Fruit fly (Drosophila melanogaster) whole organism, adult: ENCODE results near the gene kirre.
A peak's percentile ranks its signal among the peaks of the same experiment; 100 is the strongest.

Source experiments
- CG11617 ChIP-seq: fragments of 200-800 bp; sonication (Bioruptor generic); optimal IDR thresholded peaks from 2 replicates; lab custom pipeline; 2017; ENCODE audit warnings: mild to moderate bottlenecking, missing biosample characterization, missing genetic modification reagents, missing genetic modification characterization
- CG12768 ChIP-seq: fragments of 200-800 bp; sonication (Bioruptor generic); optimal IDR thresholded peaks from 2 replicates; lab custom pipeline; 2017; ENCODE audit warnings: missing biosample characterization, missing genetic modification characterization, mild to moderate bottlenecking, moderate library complexity, missing genetic modification reagents
- CG14711 ChIP-seq: fragments of 200-800 bp; sonication (Bioruptor generic); optimal IDR thresholded peaks from 2 replicates; lab custom pipeline; 2018; ENCODE audit warnings: missing biosample characterization, mild to moderate bottlenecking, missing genetic modification characterization, moderate library complexity
- CG1620 ChIP-seq: fragments of 200-800 bp; sonication (Bioruptor generic); optimal IDR thresholded peaks from 2 replicates; lab custom pipeline; 2016; ENCODE audit warnings: missing biosample characterization, missing genetic modification characterization
- CG33017 ChIP-seq: fragments of 200-800 bp; sonication (Bioruptor generic); optimal IDR thresholded peaks from 2 replicates; lab custom pipeline; 2018; ENCODE audit warnings: missing biosample characterization, mild to moderate bottlenecking, missing genetic modification characterization, moderate library complexity
- CG5204 ChIP-seq: fragments of 200-800 bp; sonication (Bioruptor generic); optimal IDR thresholded peaks from 2 replicates; lab custom pipeline; 2016; ENCODE audit warnings: missing biosample characterization, missing genetic modification characterization
- CG7045 ChIP-seq: fragments of 200-800 bp; sonication (Bioruptor generic); optimal IDR thresholded peaks from 2 replicates; lab custom pipeline; 2017; ENCODE audit warnings: missing biosample characterization, mild to moderate bottlenecking, missing genetic modification characterization
- CG7101 ChIP-seq: fragments of 200-800 bp; sonication (Bioruptor generic); optimal IDR thresholded peaks from 2 replicates; lab custom pipeline; 2018; ENCODE audit warnings: missing biosample characterization, mild to moderate bottlenecking, missing genetic modification characterization, moderate library complexity
- Clk ChIP-seq: fragments of 200-800 bp; sonication (Bioruptor generic); optimal IDR thresholded peaks from 2 replicates; lab custom pipeline; 2017; ENCODE audit warnings: missing biosample characterization, missing genetic modification characterization
- Crg-1 ChIP-seq: fragments of 200-800 bp; sonication (Bioruptor generic); optimal IDR thresholded peaks from 2 replicates; lab custom pipeline; 2016; ENCODE audit warnings: missing biosample characterization, missing genetic modification characterization
- Hr96 ChIP-seq: fragments of 200-800 bp; sonication (Bioruptor generic); optimal IDR thresholded peaks from 2 replicates; lab custom pipeline; 2016; ENCODE audit warnings: missing biosample characterization, missing genetic modification characterization
- Mnt ChIP-seq: fragments of 200-800 bp; sonication (Bioruptor generic); optimal IDR thresholded peaks from 2 replicates; lab custom pipeline; 2016; ENCODE audit warnings: missing biosample characterization, mild to moderate bottlenecking, missing genetic modification characterization
- bab1 ChIP-seq: fragments of 200-800 bp; sonication (Bioruptor generic); optimal IDR thresholded peaks from 3 replicates; lab custom pipeline; 2019; ENCODE audit warnings: missing biosample characterization, mild to moderate bottlenecking, missing genetic modification characterization, moderate library complexity
- cic ChIP-seq: fragments of 200-800 bp; sonication (Bioruptor generic); optimal IDR thresholded peaks from 2 replicates; lab custom pipeline; 2017; ENCODE audit warnings: missing biosample characterization, mild to moderate bottlenecking, missing genetic modification characterization, moderate library complexity
- cnc ChIP-seq, 2 experiments: fragments of >200 bp; optimal IDR thresholded peaks; 2 replicates each; lab custom pipeline; 2017
- kay ChIP-seq: fragments of 200-800 bp; sonication (Bioruptor generic); peaks from one replicate; lab custom pipeline; 2016; ENCODE audit warnings: missing biosample characterization, missing genetic modification characterization, borderline replicate concordance
- ovo ChIP-seq: fragments of 200-800 bp; sonication (Bioruptor generic); optimal IDR thresholded peaks from 2 replicates; lab custom pipeline; 2016; ENCODE audit warnings: missing biosample characterization, missing genetic modification characterization
- pad ChIP-seq: fragments of 200-800 bp; sonication (Bioruptor generic); optimal IDR thresholded peaks from 3 replicates; lab custom pipeline; 2017; ENCODE audit warnings: missing biosample characterization, missing genetic modification characterization, mild to moderate bottlenecking, moderate library complexity, missing genetic modification reagents
- tj ChIP-seq: fragments of 200-800 bp; sonication (Bioruptor generic); optimal IDR thresholded peaks from 3 replicates; lab custom pipeline; 2017; ENCODE audit warnings: missing biosample characterization, mild to moderate bottlenecking, missing genetic modification characterization, moderate library complexity
- toe ChIP-seq: fragments of 200-800 bp; sonication (Bioruptor generic); optimal IDR thresholded peaks from 2 replicates; lab custom pipeline; 2016; ENCODE audit warnings: missing biosample characterization, missing genetic modification characterization

kirre gene

DNA sequence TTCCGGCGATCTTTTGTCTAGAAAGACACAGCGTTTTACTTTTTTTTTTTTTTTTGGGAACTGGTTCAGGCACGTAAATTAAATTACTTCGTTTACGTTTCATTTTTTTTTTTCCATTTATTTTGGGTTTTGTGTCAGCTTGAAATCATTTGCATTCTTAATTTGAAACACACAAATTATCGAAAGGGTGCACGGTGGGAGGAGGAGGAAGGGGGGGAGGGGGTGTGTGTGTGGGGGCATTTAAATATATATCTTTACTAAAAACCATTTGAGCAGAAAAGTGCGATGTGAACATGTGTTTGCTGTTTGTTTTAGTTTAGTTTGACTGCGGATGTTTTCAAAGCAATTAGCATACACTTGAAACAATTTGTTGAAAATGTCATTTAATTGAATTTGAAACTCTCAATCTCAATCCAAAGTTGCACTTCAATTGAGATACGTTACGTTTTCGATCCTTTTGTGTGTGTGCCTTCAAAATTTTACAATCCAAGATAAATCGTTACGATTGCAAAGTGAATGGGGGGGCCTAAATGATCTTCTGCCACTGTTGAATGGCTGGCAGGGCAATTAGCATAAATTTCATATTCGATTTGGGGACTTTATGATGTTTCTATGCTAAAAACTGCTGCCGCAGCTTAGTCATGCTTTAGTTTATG, 417.0 kb downstream of the kirre start:
- no peak for TF ChIP-seq kay (GFP tag; lab: Kevin White, UChicago)
- TF ChIP-seq CG7045 (GFP tag; lab: Kevin White, UChicago), result no peak
- peak; percentile 44 for TF ChIP-seq tj
- TF ChIP-seq Mnt, result no peak

DNA sequence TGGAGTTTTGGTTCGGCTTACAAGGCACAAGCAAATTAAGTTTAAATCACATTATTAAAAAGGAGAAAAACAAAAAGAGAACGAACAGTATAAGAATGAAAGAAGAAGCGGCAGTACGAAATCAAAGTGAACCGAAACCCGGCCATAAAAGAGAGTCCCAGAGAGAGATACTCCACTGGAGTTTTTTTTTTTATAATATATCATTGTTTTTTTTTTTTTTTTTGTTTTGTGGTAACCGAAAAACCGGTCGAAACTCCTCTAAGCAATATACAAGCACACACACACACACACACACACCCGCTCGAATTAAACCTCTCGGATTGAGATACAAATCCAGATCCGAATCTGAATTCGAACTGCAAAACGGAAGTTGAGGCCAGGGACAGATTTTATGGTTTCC, 418.4 kb downstream of the kirre start:
- TF ChIP-seq CG14711 (tag; lab: Kevin White, UChicago) (no peak), Mnt (no peak), Clk (GFP tag; lab: Kevin White, UChicago) (no peak), tj (no peak), ovo (GFP tag; lab: Kevin White, UChicago) (no peak), CG5204 (GFP tag; lab: Kevin White, UChicago) (no peak), CG12768 (GFP tag; lab: Kevin White, UChicago) (no peak), Hr96 (GFP tag; lab: Kevin White, UChicago) (no peak), CG1620 (GFP tag; lab: Kevin White, UChicago) (no peak), CG11617 (GFP tag; lab: Kevin White, UChicago) (no peak), CG7101 (tag; lab: Kevin White, UChicago) (no peak), bab1 (GFP tag; lab: Kevin White, UChicago) (no peak), CG33017 (tag; lab: Kevin White, UChicago) (no peak), cnc (optimal IDR thresholded peaks at IDR 0.05; lab: Kevin White, UChicago) (no peak), Crg-1 (GFP tag; lab: Kevin White, UChicago) (no peak), pad (GFP tag; lab: Kevin White, UChicago) (no peak), CG7045 (GFP tag; lab: Kevin White, UChicago) (no peak)

DNA sequence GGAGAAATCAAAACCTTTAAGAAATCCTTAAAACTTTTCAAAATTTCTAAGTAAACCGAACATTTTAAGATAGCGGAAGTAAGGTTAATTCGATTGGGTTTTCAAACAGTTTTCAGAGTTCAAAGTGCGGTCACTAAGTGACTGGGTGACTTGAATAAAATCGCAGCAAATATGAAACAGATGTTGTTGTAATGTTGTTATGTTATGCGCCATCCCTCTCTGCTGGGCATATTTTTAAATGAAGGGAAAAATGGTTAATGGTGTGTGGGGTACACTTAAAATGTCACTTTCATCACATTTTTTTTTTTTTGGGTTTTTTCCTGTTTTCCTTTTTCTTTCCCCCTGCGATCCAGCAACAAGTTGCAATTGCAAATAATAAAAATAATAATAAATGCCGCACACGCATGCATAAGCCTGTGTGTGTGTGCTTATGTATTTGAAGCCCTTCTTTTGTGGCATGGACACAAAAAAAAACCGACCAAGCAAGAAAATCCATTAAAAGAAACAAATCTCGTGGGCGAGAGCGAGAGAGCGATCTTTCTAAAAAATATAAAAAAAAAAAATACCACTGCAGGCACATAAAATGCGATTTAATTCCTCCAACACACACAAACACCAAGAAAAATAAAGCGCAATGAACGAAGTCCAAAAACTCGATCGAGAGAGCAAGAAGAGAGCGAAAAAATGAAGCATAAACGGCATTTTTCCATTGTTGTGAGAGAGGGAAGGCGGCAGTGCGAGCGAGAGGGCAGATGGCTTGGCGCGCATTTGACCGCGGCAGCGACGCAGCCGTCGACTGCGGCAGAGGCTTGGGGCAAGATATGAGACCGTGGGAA, 421.6 kb downstream of the kirre start:
- TF ChIP-seq Clk (GFP tag; lab: Kevin White, UChicago), result no peak
- TF ChIP-seq pad (GFP tag; lab: Kevin White, UChicago), result peak; percentile 24
- peak; percentile 64 for TF ChIP-seq tj

DNA sequence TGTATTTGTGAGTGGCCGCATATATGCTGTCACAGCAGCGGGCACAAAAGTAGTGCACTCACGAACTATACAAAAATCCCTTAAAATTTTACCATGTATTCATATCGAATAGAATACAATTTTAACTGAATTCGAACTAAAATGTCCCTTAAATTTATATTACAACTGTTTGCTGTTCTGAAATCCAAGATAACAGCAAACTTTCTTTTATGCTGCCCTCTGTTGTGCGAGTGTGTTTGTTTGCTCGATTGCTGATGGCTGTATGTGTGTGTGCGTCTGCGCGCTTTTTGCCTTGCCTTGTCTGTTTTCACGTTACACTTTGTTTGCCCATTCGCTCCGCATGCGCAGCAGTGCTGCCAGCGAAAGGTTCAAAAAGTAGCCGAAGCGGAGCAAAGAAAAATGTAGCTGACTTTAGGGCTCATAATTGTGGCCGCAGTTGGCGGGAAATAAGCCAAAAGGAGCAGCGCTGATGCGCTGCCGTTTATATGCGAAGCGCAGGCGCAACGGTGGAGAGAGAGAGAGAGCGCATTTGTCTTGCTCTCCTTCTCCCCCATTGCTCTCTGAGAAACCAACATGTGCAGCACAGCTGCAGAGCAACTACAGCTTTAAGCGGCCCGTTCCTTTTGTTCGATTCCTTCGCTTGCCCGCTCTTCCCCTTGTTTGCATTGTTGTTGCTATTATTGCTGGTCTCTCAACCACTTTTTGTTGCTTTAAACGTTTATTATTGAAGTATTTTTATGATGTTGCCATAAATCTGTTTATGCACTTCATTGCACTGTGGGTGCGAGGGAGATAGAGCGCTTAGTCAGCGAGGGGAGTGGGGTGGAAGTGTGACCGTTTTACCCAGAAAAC, 422.4 kb downstream of the kirre start:
- peak; percentile 89 for TF ChIP-seq bab1 (GFP tag; lab: Kevin White, UChicago)
- TF ChIP-seq CG5204 (GFP tag; lab: Kevin White, UChicago), result peak; percentile 19
- TF ChIP-seq Mnt, result peak; percentile 8
- TF ChIP-seq kay (GFP tag; lab: Kevin White, UChicago), result no peak
- TF ChIP-seq tj, result peak; percentile 51
- no peak for TF ChIP-seq cnc (optimal IDR thresholded peaks at IDR 0.05; lab: Kevin White, UChicago)
- peak; percentile 5 for TF ChIP-seq CG7045 (GFP tag; lab: Kevin White, UChicago)
- TF ChIP-seq pad (GFP tag; lab: Kevin White, UChicago), result peak; percentile 85
- TF ChIP-seq CG33017 (tag; lab: Kevin White, UChicago), result no peak
- TF ChIP-seq Hr96 (GFP tag; lab: Kevin White, UChicago), result peak; percentile 44
- TF ChIP-seq cic (GFP tag; lab: Kevin White, UChicago), result no peak
- TF ChIP-seq toe, result no peak
- peak; percentile 64 for TF ChIP-seq CG7101 (tag; lab: Kevin White, UChicago)
- TF ChIP-seq Crg-1 (GFP tag; lab: Kevin White, UChicago), result peak; percentile 4
- peak; percentile 47 for TF ChIP-seq CG14711 (tag; lab: Kevin White, UChicago)
- TF ChIP-seq Clk (GFP tag; lab: Kevin White, UChicago), result no peak
- peak; percentile 47 for TF ChIP-seq CG11617 (GFP tag; lab: Kevin White, UChicago)
- no peak for TF ChIP-seq CG12768 (GFP tag; lab: Kevin White, UChicago)
- TF ChIP-seq CG1620 (GFP tag; lab: Kevin White, UChicago), result no peak
- TF ChIP-seq ovo (GFP tag; lab: Kevin White, UChicago), result no peak

DNA sequence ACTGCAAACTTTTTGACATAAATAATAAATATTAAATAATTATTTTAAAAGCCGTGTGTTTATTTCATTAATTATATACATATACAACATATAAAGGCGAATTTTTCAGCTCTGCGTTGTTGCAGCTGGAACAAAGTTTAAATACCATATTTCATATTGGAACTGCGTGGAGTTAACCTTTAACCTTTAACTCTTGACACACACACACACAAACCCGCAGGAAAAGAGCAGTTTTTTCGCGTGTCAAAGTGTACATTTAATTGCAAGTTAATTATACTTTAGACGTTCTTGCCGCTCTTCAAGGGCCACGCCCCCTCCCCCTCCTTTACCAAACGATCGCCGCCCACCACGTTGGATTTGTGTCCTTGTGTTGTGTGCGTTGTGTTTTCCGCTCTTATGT, 432.0 kb downstream of the kirre start:
- TF ChIP-seq pad (GFP tag; lab: Kevin White, UChicago) (no peak), ovo (GFP tag; lab: Kevin White, UChicago) (no peak), CG11617 (GFP tag; lab: Kevin White, UChicago) (no peak), CG33017 (tag; lab: Kevin White, UChicago) (no peak), Hr96 (GFP tag; lab: Kevin White, UChicago) (no peak), tj (no peak), cic (GFP tag; lab: Kevin White, UChicago) (no peak), Crg-1 (GFP tag; lab: Kevin White, UChicago) (no peak), CG12768 (GFP tag; lab: Kevin White, UChicago) (no peak), CG5204 (GFP tag; lab: Kevin White, UChicago) (no peak)
